Fruit fly (Drosophila melanogaster): Measurements from ENCODE around the gene CG18507.

The CG18507 gene

dm6 chr2L:13665025-13665881, at the start of gene CG18507:
TSS of gene CG18507 (plus strand) at chr2L:13665525.
- TF ChIP-seq Sin3A (optimal IDR thresholded peaks at IDR 0.05) = no peak
- TF ChIP-seq Myc (optimal IDR thresholded peaks at IDR 0.05) = no peak
- no peak for TF ChIP-seq insv (optimal IDR thresholded peaks at IDR 0.05)

- TF ChIP-seq psq (optimal IDR thresholded peaks at IDR 0.05) = no peak
- TF ChIP-seq h (optimal IDR thresholded peaks at IDR 0.05) = no peak
- TF ChIP-seq Sin3A (optimal IDR thresholded peaks at IDR 0.05) = no peak
These were observed 49.7 kb upstream of the CG18507 start for dm6 chr2L:13615617-13616016.

- no peak for TF ChIP-seq psq (optimal IDR thresholded peaks at IDR 0.05)
- TF ChIP-seq insv (optimal IDR thresholded peaks at IDR 0.05) = no peak
- no peak for TF ChIP-seq h (optimal IDR thresholded peaks at IDR 0.05)
- no peak for TF ChIP-seq ttk (optimal IDR thresholded peaks at IDR 0.05)
- TF ChIP-seq Myc (optimal IDR thresholded peaks at IDR 0.05) = no peak
- no peak for TF ChIP-seq Sin3A (optimal IDR thresholded peaks at IDR 0.05)
These were observed 35.4 kb upstream of the CG18507 start for dm6 chr2L:13629943-13630342.

dm6 chr2L:13640502-13640949, 24.8 kb upstream of the CG18507 start:
- no peak for TF ChIP-seq ttk (optimal IDR thresholded peaks at IDR 0.05)
- no peak for TF ChIP-seq insv (optimal IDR thresholded peaks at IDR 0.05)
- TF ChIP-seq psq (optimal IDR thresholded peaks at IDR 0.05) = no peak
- no peak for TF ChIP-seq h (optimal IDR thresholded peaks at IDR 0.05)
- TF ChIP-seq Sin3A (optimal IDR thresholded peaks at IDR 0.05) = no peak
- TF ChIP-seq Myc (optimal IDR thresholded peaks at IDR 0.05) = no peak

dm6 chr2L:13641046-13641445, 24.3 kb upstream of the CG18507 start:
- TF ChIP-seq ttk (optimal IDR thresholded peaks at IDR 0.05) = no peak
- no peak for TF ChIP-seq Myc (optimal IDR thresholded peaks at IDR 0.05)
- no peak for TF ChIP-seq psq (optimal IDR thresholded peaks at IDR 0.05)
- TF ChIP-seq Sin3A (optimal IDR thresholded peaks at IDR 0.05) = no peak
- TF ChIP-seq h (optimal IDR thresholded peaks at IDR 0.05) = no peak

DNA sequence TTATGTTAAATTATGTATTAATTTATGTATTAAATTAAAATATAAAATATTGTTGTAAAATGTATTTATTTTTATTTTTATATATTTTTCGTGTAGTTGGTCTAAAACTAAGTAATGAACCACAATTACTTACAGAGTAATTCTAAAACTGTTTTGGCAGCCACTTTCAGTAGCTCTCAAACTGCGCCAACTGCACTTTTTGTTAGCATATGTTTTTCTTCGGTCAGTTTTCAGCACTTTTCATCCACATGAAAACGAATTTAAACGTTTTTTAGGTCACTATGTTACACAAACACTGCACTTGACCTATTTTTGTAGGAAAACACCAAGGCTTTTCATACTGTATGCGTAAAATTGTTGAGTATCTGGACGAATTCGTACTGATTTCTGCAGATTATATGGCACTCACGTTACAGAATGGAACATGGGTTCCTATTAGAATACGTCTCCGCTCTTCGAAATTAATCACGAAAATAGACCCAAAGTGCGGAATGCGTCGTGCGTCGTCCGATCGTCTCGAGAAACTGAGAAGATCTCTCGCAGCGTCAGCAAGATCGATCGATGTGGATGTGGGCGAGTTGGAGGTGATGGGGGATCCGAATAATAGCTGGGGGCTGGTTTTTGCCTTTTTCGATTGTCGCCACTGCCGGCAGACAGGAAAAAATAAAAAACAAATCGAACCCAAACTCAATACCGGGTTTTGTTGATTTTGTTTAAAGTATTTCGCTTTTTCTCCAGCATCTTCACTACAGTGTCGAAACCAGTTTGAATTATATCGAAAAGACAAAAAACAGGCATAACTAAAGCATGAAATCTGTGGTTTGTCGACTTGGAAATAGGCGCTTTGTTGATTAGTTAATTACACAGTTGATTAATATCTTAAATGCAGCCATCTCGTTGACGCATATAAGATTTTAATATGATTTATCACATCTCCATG, 23.2 kb upstream of the CG18507 start, which contains the start of gene ics:
Gene ics, minus strand, starts transcription at position 716 of the 940 bp plus-strand sequence.
- TF ChIP-seq insv (optimal IDR thresholded peaks at IDR 0.05) = no peak

DNA sequence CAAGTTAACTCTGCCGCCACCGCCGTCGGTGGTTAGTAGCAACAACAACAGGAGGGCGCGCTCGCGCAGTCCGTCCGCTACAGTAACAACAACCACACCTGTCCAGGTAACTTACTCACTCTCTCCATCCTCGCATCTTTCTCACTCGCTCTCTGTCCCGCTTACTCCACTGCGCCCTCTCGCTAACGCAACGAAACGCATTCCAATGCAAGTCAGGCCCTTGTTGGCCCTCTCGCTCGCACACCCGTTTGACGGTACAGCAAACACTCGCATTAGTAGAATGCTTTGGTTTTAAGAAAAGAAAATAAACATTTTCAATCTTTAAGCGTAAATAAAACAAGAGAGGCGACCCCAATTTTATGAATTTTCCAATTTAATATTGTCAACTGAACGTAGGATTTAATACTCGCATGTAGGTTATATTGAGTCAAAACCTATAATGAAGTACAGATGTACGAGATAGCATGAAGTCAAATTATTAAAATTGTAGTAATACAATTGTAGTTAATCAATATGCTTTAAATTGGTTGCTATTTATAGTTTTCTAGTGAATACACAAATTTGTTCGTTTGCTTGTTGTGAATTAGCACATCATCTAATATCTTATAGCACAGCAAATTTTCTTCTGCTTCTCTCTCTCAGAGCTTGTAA, 817 bp downstream of the CG18507 start:
- TF ChIP-seq Myc (optimal IDR thresholded peaks at IDR 0.05) (no peak), insv (optimal IDR thresholded peaks at IDR 0.05) (no peak)

- no peak for TF ChIP-seq Myc (optimal IDR thresholded peaks at IDR 0.05)
- TF ChIP-seq psq (optimal IDR thresholded peaks at IDR 0.05) = no peak
- no peak for TF ChIP-seq ttk (optimal IDR thresholded peaks at IDR 0.05)
- no peak for TF ChIP-seq h (optimal IDR thresholded peaks at IDR 0.05)
- TF ChIP-seq Sin3A (optimal IDR thresholded peaks at IDR 0.05) = no peak
- TF ChIP-seq insv (optimal IDR thresholded peaks at IDR 0.05) = no peak
These were observed 33.7 kb downstream of the CG18507 start for dm6 chr2L:13699057-13699456.

dm6 chr2L:13707915-13708314, 42.6 kb downstream of the CG18507 start, which contains the start of gene Gpo3:
TSS of gene Gpo3 (plus strand) at chr2L:13708215.
- no peak for TF ChIP-seq insv (optimal IDR thresholded peaks at IDR 0.05)
- TF ChIP-seq h (optimal IDR thresholded peaks at IDR 0.05) = no peak
- TF ChIP-seq psq (optimal IDR thresholded peaks at IDR 0.05) = no peak
- TF ChIP-seq Sin3A (optimal IDR thresholded peaks at IDR 0.05) = no peak
- TF ChIP-seq Myc (optimal IDR thresholded peaks at IDR 0.05) = no peak
- no peak for TF ChIP-seq ttk (optimal IDR thresholded peaks at IDR 0.05)

dm6 chr2L:13717121-13717520, 51.8 kb downstream of the CG18507 start, which contains the start of gene DIP-kappa:
TSS of gene DIP-kappa (minus strand) at chr2L:13717320.
- no peak for TF ChIP-seq psq (optimal IDR thresholded peaks at IDR 0.05)
- TF ChIP-seq Myc (optimal IDR thresholded peaks at IDR 0.05) = no peak

All from Kc167 (cell line).